Worm (Caenorhabditis elegans) whole organism, young adult: ENCODE data around the gene ugt-37.

Source experiments
- C17E4.6 ChIP-seq: fragments of 200-800 bp; sonication (Bioruptor generic); IDR thresholded peaks from 2 replicates; pipeline ENCODE4 v1.3.6; 2022; ENCODE audit warnings: missing genetic modification reagents, missing genetic modification characterization, missing compliant biosample characterization
- F22D6.2 ChIP-seq: sonication (generic microtip); optimal IDR thresholded peaks from 2 replicates; lab custom pipeline; 2016; ENCODE audit warnings: mild to moderate bottlenecking, missing genetic modification characterization, missing compliant biosample characterization
- F23B12.7 ChIP-seq: sonication (generic microtip); optimal IDR thresholded peaks from 2 replicates; lab custom pipeline; 2017; ENCODE audit warnings: missing genetic modification characterization, mild to moderate bottlenecking, missing compliant biosample characterization, antibody characterized with exemption, moderate library complexity; ENCODE audit not compliant: insufficient read depth
- F37B4.10 ChIP-seq: fragments of 200-800 bp; sonication (Bioruptor generic); IDR thresholded peaks from 2 replicates; pipeline ENCODE4 v1.3.6; 2022; ENCODE audit warnings: missing genetic modification characterization, missing compliant biosample characterization
- F52B5.7 ChIP-seq: sonication (generic microtip); optimal IDR thresholded peaks from 2 replicates; lab custom pipeline; 2016; ENCODE audit warnings: mild to moderate bottlenecking, missing genetic modification characterization, missing compliant biosample characterization
- F55B11.4 ChIP-seq: sonication (generic microtip); optimal IDR thresholded peaks from 2 replicates; lab custom pipeline; 2016; ENCODE audit warnings: missing compliant biosample characterization, missing genetic modification characterization, borderline replicate concordance; ENCODE audit not compliant: insufficient read depth
- F57C9.4 ChIP-seq: sonication (generic microtip); optimal IDR thresholded peaks from 2 replicates; lab custom pipeline; 2017; ENCODE audit warnings: mild to moderate bottlenecking, missing genetic modification characterization, missing compliant biosample characterization
- K12H6.12 ChIP-seq: fragments of 200-800 bp; sonication (Bioruptor generic); optimal IDR thresholded peaks from 2 replicates; lab custom pipeline; 2018; ENCODE audit warnings: mild to moderate bottlenecking, missing genetic modification characterization, missing compliant biosample characterization
- Y53G8AR.9 ChIP-seq: fragments of 200-800 bp; sonication (Bioruptor generic); conservative IDR thresholded peaks from 2 replicates; pipeline ENCODE4 v1.3.6; 2022; ENCODE audit warnings: missing genetic modification reagents, missing genetic modification characterization, missing compliant biosample characterization
- Y79H2A.3 ChIP-seq: fragments of 200-800 bp; sonication (Bioruptor generic); conservative IDR thresholded peaks from 2 replicates; pipeline ENCODE4 v1.3.6; 2022; ENCODE audit warnings: missing genetic modification reagents, missing genetic modification characterization, missing compliant biosample characterization
- ZK185.1 ChIP-seq: sonication (generic microtip); optimal IDR thresholded peaks from 2 replicates; lab custom pipeline; 2016; ENCODE audit warnings: mild to moderate bottlenecking, missing genetic modification characterization, missing compliant biosample characterization; ENCODE audit not compliant: poor library complexity, severe bottlenecking
- aptf-2 ChIP-seq: fragments of 200-800 bp; sonication (Bioruptor generic); conservative IDR thresholded peaks from 2 replicates; pipeline ENCODE4 v1.3.6; 2022; ENCODE audit warnings: missing genetic modification reagents, missing genetic modification characterization, missing compliant biosample characterization
- aptf-3 ChIP-seq: fragments of 200-800 bp; sonication (Bioruptor generic); IDR thresholded peaks from 2 replicates; pipeline ENCODE4 v1.3.6; 2022; ENCODE audit warnings: missing genetic modification characterization, missing compliant biosample characterization
- attf-6 ChIP-seq: fragments of 200-800 bp; sonication (Bioruptor generic); IDR thresholded peaks from 2 replicates; pipeline ENCODE4 v1.3.6; 2022; ENCODE audit warnings: missing genetic modification reagents, missing genetic modification characterization, missing compliant biosample characterization
- ceh-100 ChIP-seq: fragments of 200-800 bp; sonication (Bioruptor generic); IDR thresholded peaks from 2 replicates; pipeline ENCODE4 v1.3.6; 2022; ENCODE audit warnings: missing genetic modification reagents, missing genetic modification characterization, missing compliant biosample characterization
- ceh-27 ChIP-seq: fragments of 200-800 bp; sonication (Bioruptor generic); optimal IDR thresholded peaks from 2 replicates; lab custom pipeline; 2018; ENCODE audit warnings: mild to moderate bottlenecking, missing genetic modification characterization, moderate library complexity, missing compliant biosample characterization
- ceh-91 ChIP-seq: fragments of 200-800 bp; sonication (Bioruptor generic); IDR thresholded peaks from 2 replicates; pipeline ENCODE4 v1.3.6; 2022; ENCODE audit warnings: missing genetic modification reagents, missing genetic modification characterization, missing compliant biosample characterization
- die-1 ChIP-seq: sonication (generic microtip); optimal IDR thresholded peaks from 2 replicates; lab custom pipeline; 2016; ENCODE audit warnings: missing genotype, mild to moderate bottlenecking, missing genetic modification characterization, missing compliant biosample characterization
- dox-1 ChIP-seq: fragments of 200-800 bp; sonication (Bioruptor generic); IDR thresholded peaks from 2 replicates; pipeline ENCODE4 v1.3.6; 2022; ENCODE audit warnings: missing genetic modification reagents, missing genetic modification characterization, missing compliant biosample characterization
- egrh-3 ChIP-seq: fragments of 200-800 bp; sonication (Bioruptor generic); IDR thresholded peaks from 2 replicates; pipeline ENCODE4 v1.3.6; 2022; ENCODE audit warnings: missing genetic modification reagents, missing genetic modification characterization, missing compliant biosample characterization
- fkh-3 ChIP-seq: sonication (generic microtip); optimal IDR thresholded peaks from 2 replicates; lab custom pipeline; 2016; ENCODE audit warnings: mild to moderate bottlenecking, missing genetic modification characterization, missing compliant biosample characterization
- gei-17 ChIP-seq: fragments of 200-800 bp; sonication (Bioruptor generic); optimal IDR thresholded peaks from 2 replicates; lab custom pipeline; 2018; ENCODE audit warnings: mild to moderate bottlenecking, missing genetic modification characterization, missing compliant biosample characterization
- hlh-26 ChIP-seq: fragments of 200-800 bp; sonication (Bioruptor generic); conservative IDR thresholded peaks from 2 replicates; pipeline ENCODE4 v1.3.6; 2022; ENCODE audit warnings: missing genetic modification reagents, missing genetic modification characterization, missing compliant biosample characterization
- hmg-20 ChIP-seq: fragments of 200-800 bp; sonication (Bioruptor generic); IDR thresholded peaks from 2 replicates; pipeline ENCODE4 v1.3.6; 2022; ENCODE audit warnings: missing genetic modification reagents, missing genetic modification characterization, missing compliant biosample characterization
- lag-1 ChIP-seq: fragments of 200-800 bp; sonication (Bioruptor generic); IDR thresholded peaks from 2 replicates; pipeline ENCODE4 v1.3.6; 2022; ENCODE audit warnings: missing genetic modification reagents, missing genetic modification characterization, missing compliant biosample characterization
- let-607 ChIP-seq, 2 experiments: fragments of 200-800 bp in 1 of 2; sonication (Bioruptor generic) in 1 of 2; sonication (generic microtip) in 1 of 2; optimal IDR thresholded peaks; 2 replicates each; lab custom pipeline; 2016 to 2018; ENCODE audit warnings: mild to moderate bottlenecking in 2 of 2, missing compliant biosample characterization in 2 of 2, missing genetic modification characterization in 2 of 2, moderate library complexity in 2 of 2, missing genotype in 1 of 2
- madf-10 ChIP-seq: sonication (generic microtip); optimal IDR thresholded peaks from 2 replicates; lab custom pipeline; 2016; ENCODE audit warnings: mild to moderate bottlenecking, missing genetic modification characterization, missing compliant biosample characterization
- madf-6 ChIP-seq: fragments of 200-800 bp; sonication (Bioruptor generic); IDR thresholded peaks from 2 replicates; pipeline ENCODE4 v1.3.6; 2022; ENCODE audit warnings: missing genetic modification reagents, missing genetic modification characterization, missing compliant biosample characterization
- mxl-1 ChIP-seq: sonication (generic microtip); optimal IDR thresholded peaks from 2 replicates; lab custom pipeline; 2016; ENCODE audit warnings: missing genetic modification characterization, missing compliant biosample characterization
- nhr-120 ChIP-seq: fragments of 200-800 bp; sonication (Bioruptor generic); IDR thresholded peaks from 2 replicates; pipeline ENCODE4 v1.3.6; 2022; ENCODE audit warnings: missing genetic modification characterization, missing compliant biosample characterization
- tbp1 ChIP-seq: fragments of 200-800 bp; sonication (Bioruptor generic); optimal IDR thresholded peaks from 2 replicates; lab custom pipeline; 2018; ENCODE audit warnings: mild to moderate bottlenecking, missing genetic modification characterization, missing compliant biosample characterization
- unc-62 ChIP-seq: fragments of 150-350 bp; optimal IDR thresholded peaks from 2 replicates; lab custom pipeline; 2014; ENCODE audit warnings: missing biosample characterization, missing genetic modification reagents, missing genetic modification characterization
- xnd-1 ChIP-seq: sonication (generic microtip); optimal IDR thresholded peaks from 2 replicates; lab custom pipeline; 2016; ENCODE audit warnings: missing genotype, missing genetic modification reagents, missing genetic modification characterization, missing compliant biosample characterization
- zim-3 ChIP-seq: sonication (generic microtip); optimal IDR thresholded peaks from 2 replicates; lab custom pipeline; 2017; ENCODE audit warnings: mild to moderate bottlenecking, missing genetic modification characterization, moderate library complexity, missing compliant biosample characterization
- ztf-25 ChIP-seq: fragments of 200-800 bp; sonication (Bioruptor generic); IDR thresholded peaks from 2 replicates; pipeline ENCODE4 v1.3.6; 2022; ENCODE audit warnings: missing genetic modification reagents, missing genetic modification characterization, missing compliant biosample characterization

The ugt-37 gene

DNA sequence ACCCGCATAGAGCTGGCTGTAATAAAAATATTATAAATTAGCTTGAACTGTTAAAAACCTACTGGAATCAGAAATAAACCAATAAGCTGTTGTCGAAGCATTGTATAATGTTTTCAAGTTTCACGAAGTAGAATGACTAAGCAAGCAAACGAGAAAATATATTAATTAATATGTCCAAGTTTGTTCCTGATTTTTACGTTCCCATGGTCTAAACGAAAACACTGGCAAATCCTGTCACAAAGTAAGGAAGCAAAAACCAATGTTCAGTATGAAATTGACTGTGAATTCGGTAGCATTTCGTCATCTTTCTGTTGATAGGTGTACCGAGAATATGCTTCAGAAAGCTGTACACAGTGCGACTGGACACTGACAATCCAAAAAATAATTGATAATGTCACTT lies 24.9 kb downstream of the ugt-37 start, which contains the start of gene srx-34:
TSS of gene srx-34 (minus strand) at position 101 of the 400 bp plus-strand sequence.
- TF ChIP-seq F37B4.10 (no peak), ceh-100 (GFP tag; lab: Robert Waterston, UW) (no peak), K12H6.12 (tag; lab: Kevin White, UChicago) (no peak), lag-1 (GFP tag; lab: Robert Waterston, UW) (no peak), dox-1 (GFP tag; lab: Robert Waterston, UW) (no peak), ceh-91 (GFP tag; lab: Robert Waterston, UW) (no peak), hmg-20 (GFP tag; lab: Robert Waterston, UW) (no peak), xnd-1 (tag; lab: Kevin White, UChicago) (no peak), C17E4.6 (no peak), unc-62 (GFP tag; lab: Kevin White, UChicago) (no peak), F23B12.7 (no peak)

DNA sequence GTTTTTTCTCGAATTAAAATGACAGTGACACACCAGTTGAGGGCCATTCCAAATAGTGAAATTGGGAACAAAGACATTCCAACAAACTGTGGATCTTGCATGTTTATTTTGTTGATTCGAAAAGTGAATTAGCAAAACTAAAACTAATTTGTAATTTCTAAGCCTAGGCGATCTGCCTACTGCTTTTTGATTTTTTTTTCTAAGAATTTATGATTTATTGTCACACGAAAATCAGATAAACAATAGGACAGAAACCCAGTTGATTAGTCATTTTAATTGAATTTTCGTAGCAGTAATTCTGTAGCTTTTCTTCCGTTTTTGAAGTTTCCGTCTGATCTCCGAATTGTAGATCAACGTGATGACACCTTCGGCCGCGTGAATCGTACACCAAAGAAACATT lies 26.3 kb downstream of the ugt-37 start, which contains the start of gene srx-33:
TSS of gene srx-33 (minus strand) at position 101 of the 400 bp plus-strand sequence.
- no peak for TF ChIP-seq ZK185.1 (tag; lab: Kevin White, UChicago)
- no peak for TF ChIP-seq tbp1 (GFP tag; lab: Kevin White, UChicago)
- TF ChIP-seq F57C9.4 (tag; lab: Kevin White, UChicago) = no peak
- TF ChIP-seq die-1 (tag; lab: Kevin White, UChicago) = no peak
- TF ChIP-seq ztf-25 (GFP tag; lab: Robert Waterston, UW) = no peak
- no peak for TF ChIP-seq zim-3 (tag; lab: Kevin White, UChicago)
- no peak for TF ChIP-seq gei-17 (GFP tag; lab: Kevin White, UChicago)
- no peak for TF ChIP-seq nhr-120 (GFP tag; lab: Robert Waterston, UW)
- no peak for TF ChIP-seq mxl-1
- TF ChIP-seq F22D6.2 (tag; lab: Kevin White, UChicago) = no peak
- no peak for TF ChIP-seq hlh-26
- no peak for TF ChIP-seq fkh-3 (tag; lab: Kevin White, UChicago)
- no peak for TF ChIP-seq egrh-3 (GFP tag; lab: Robert Waterston, UW)
- no peak for TF ChIP-seq unc-62 (GFP tag; lab: Kevin White, UChicago)

DNA sequence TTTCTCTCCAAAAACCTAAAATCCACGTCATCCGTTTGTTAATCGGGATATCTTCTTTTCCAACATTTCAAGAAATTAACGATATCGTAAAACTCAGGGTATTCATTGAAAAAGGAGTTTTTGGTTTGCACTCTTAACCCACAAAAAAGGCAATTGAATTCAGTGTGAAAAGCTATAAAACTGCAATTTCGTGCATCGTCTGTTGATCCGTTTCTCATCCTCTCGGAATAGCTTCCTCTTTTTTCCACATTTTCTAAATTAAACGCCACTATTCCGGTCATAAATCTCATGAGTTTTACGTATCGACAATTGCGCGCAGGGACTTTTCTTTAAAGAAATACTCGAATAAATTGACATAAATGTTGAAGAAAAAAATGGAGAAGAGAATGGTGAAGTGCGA lies 32.9 kb downstream of the ugt-37 start:
- TF ChIP-seq ceh-27 (GFP tag; lab: Kevin White, UChicago) = peak; percentile 45
- no peak for TF ChIP-seq Y53G8AR.9 (GFP tag; lab: Robert Waterston, UW)
- TF ChIP-seq let-607 (tag; optimal IDR thresholded peaks at IDR 0.05; lab: Kevin White, UChicago) = no peak

DNA sequence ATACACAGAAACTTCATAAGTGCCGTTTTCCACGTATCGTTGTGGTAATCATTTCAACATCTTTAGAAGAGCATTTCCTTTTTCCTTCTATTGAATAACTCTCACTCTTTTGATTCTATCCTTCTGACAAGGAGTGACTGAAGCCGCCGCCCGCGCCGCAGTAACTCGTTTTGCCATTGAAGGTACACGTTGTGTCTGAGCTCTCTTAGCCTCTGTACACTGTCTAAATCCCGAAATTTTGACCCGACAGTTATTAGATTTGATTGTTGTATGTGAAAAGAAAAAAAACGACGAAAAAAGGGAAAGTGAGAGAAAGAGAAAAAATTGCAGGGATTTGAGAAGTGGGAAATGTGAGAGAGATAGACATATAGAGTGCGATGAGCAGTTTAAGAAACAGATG lies 33.8 kb downstream of the ugt-37 start:
- TF ChIP-seq gei-17 (GFP tag; lab: Kevin White, UChicago) = no peak
- TF ChIP-seq attf-6 (GFP tag; lab: Robert Waterston, UW) = no peak
- TF ChIP-seq aptf-3 (GFP tag; lab: Robert Waterston, UW) = no peak
- no peak for TF ChIP-seq Y79H2A.3 (GFP tag; lab: Robert Waterston, UW)
- no peak for TF ChIP-seq C17E4.6
- no peak for TF ChIP-seq madf-10 (tag; lab: Kevin White, UChicago)
- TF ChIP-seq hlh-26 = no peak
- TF ChIP-seq F52B5.7 (tag; lab: Kevin White, UChicago) = no peak
- no peak for TF ChIP-seq F55B11.4 (tag; lab: Kevin White, UChicago)
- no peak for TF ChIP-seq aptf-2 (GFP tag; lab: Robert Waterston, UW)
- TF ChIP-seq madf-6 = no peak
- TF ChIP-seq, all 124 proteins: peak for 0
